Fruit fly (Drosophila melanogaster) whole organism, embryonic: ENCODE measurements around the gene CG4653.

Source experiments
- CG10209 ChIP-seq: fragments of 200-800 bp; sonication (Bioruptor generic); optimal IDR thresholded peaks from 3 replicates; lab custom pipeline; 2017; ENCODE audit warnings: missing biosample characterization, mild to moderate bottlenecking, missing genetic modification characterization, missing genetic modification reagents
- CG10431 ChIP-seq: fragments of 200-800 bp; sonication (Bioruptor generic); optimal IDR thresholded peaks from 3 replicates; lab custom pipeline; 2018; ENCODE audit warnings: missing biosample characterization, mild to moderate bottlenecking, missing genetic modification characterization
- CG15011 ChIP-seq: fragments of 200-800 bp; sonication (Bioruptor generic); optimal IDR thresholded peaks from 3 replicates; lab custom pipeline; 2018; ENCODE audit warnings: missing biosample characterization, mild to moderate bottlenecking, missing genetic modification characterization
- CG15601 ChIP-seq: fragments of 200-800 bp; sonication (Bioruptor generic); optimal IDR thresholded peaks from 3 replicates; lab custom pipeline; 2019; ENCODE audit warnings: missing biosample characterization, mild to moderate bottlenecking, missing genetic modification characterization, moderate library complexity
- CG16815 ChIP-seq: fragments of 200-800 bp; sonication (Bioruptor generic); optimal IDR thresholded peaks from 3 replicates; lab custom pipeline; 2017; ENCODE audit warnings: missing biosample characterization, mild to moderate bottlenecking, missing genetic modification characterization
- CG17829 ChIP-seq: fragments of 200-800 bp; optimal IDR thresholded peaks from 2 replicates; lab custom pipeline; 2019; ENCODE audit warnings: missing biosample characterization, mild to moderate bottlenecking, missing genetic modification characterization, moderate library complexity
- CG31388 ChIP-seq: fragments of 200-800 bp; sonication (Bioruptor generic); optimal IDR thresholded peaks from 2 replicates; lab custom pipeline; 2016; ENCODE audit warnings: missing biosample characterization, missing genetic modification characterization
- CG3407 ChIP-seq: fragments of 200-800 bp; sonication (Bioruptor generic); optimal IDR thresholded peaks from 2 replicates; lab custom pipeline; 2018; ENCODE audit warnings: missing biosample characterization, mild to moderate bottlenecking, missing genetic modification characterization
- CG34422 ChIP-seq: fragments of 200-800 bp; sonication (Bioruptor generic); IDR thresholded peaks from 3 replicates; pipeline ENCODE4 v1.3.6; 2022; ENCODE audit warnings: missing biosample characterization, missing genetic modification characterization
- CG4282 ChIP-seq: fragments of 200-800 bp; sonication (Bioruptor generic); optimal IDR thresholded peaks from 2 replicates; lab custom pipeline; 2016; ENCODE audit warnings: missing biosample characterization, missing genetic modification characterization
- CG5953 ChIP-seq: fragments of 200-800 bp; sonication (Bioruptor generic); IDR thresholded peaks from 2 replicates; pipeline ENCODE4 v1.3.6; 2022; ENCODE audit warnings: missing biosample characterization, missing genetic modification characterization
- CG6654 ChIP-seq: fragments of 200-800 bp; sonication (Bioruptor generic); optimal IDR thresholded peaks from 2 replicates; lab custom pipeline; 2017; ENCODE audit warnings: missing biosample characterization, mild to moderate bottlenecking, missing genetic modification characterization
- CG9932 ChIP-seq: fragments of 200-800 bp; sonication (Bioruptor generic); IDR thresholded peaks from 2 replicates; pipeline ENCODE4 v1.3.6; 2022; ENCODE audit warnings: missing biosample characterization, missing genetic modification characterization
- CTCF ChIP-seq: fragments of 200-800 bp; sonication (Bioruptor generic); optimal IDR thresholded peaks from 2 replicates; lab custom pipeline; 2017; ENCODE audit warnings: missing biosample characterization, mild to moderate bottlenecking, missing genetic modification characterization, moderate library complexity
- Dip2 ChIP-seq: fragments of 200-800 bp; sonication (Bioruptor generic); IDR thresholded peaks from 2 replicates; pipeline ENCODE4 v1.3.6; 2022; ENCODE audit warnings: missing biosample characterization, missing genetic modification characterization
- Dip3 ChIP-seq: fragments of 200-800 bp; sonication (Bioruptor generic); optimal IDR thresholded peaks from 3 replicates; lab custom pipeline; 2016; ENCODE audit warnings: missing biosample characterization, missing genetic modification characterization
- E2f2 ChIP-seq: fragments of 200-800 bp; sonication (Bioruptor generic); IDR thresholded peaks from 2 replicates; pipeline ENCODE4 v1.3.6; 2022; ENCODE audit warnings: missing biosample characterization, missing genetic modification characterization
- Fer3 ChIP-seq: fragments of 200-800 bp; sonication (Bioruptor generic); optimal IDR thresholded peaks from 2 replicates; lab custom pipeline; 2018; ENCODE audit warnings: missing biosample characterization, mild to moderate bottlenecking, missing genetic modification characterization, moderate library complexity
- Gsc ChIP-seq: fragments of 200-800 bp; sonication (Bioruptor generic); IDR thresholded peaks from 2 replicates; pipeline ENCODE4 v1.3.6; 2022; ENCODE audit warnings: missing biosample characterization, missing genetic modification characterization
- H2.0 ChIP-seq: fragments of 200-800 bp; sonication (Bioruptor generic); IDR thresholded peaks from 2 replicates; pipeline ENCODE4 v1.3.6; 2022; ENCODE audit warnings: missing biosample characterization, missing genetic modification characterization
- HLH3B ChIP-seq: fragments of 200-800 bp; sonication (Bioruptor generic); IDR thresholded peaks from 2 replicates; pipeline ENCODE4 v1.3.6; 2022; ENCODE audit warnings: missing biosample characterization, missing genetic modification characterization
- Hr51 ChIP-seq, 2 experiments: fragments of 200-800 bp; sonication (Bioruptor generic); optimal IDR thresholded peaks; 2 replicates in 1 of 2; 3 replicates in 1 of 2; lab custom pipeline; 2016 to 2018; ENCODE audit warnings: missing biosample characterization in 2 of 2, missing genetic modification characterization in 2 of 2, mild to moderate bottlenecking in 1 of 2, moderate library complexity in 1 of 2
- Kr ChIP-seq: fragments of 200-800 bp; sonication (Bioruptor generic); optimal IDR thresholded peaks from 2 replicates; lab custom pipeline; 2017; ENCODE audit warnings: missing biosample characterization, mild to moderate bottlenecking, missing genetic modification characterization
- MESR4 ChIP-seq: fragments of 200-800 bp; sonication (Bioruptor generic); optimal IDR thresholded peaks from 2 replicates; lab custom pipeline; 2018; ENCODE audit warnings: missing biosample characterization, mild to moderate bottlenecking, missing genetic modification characterization, moderate library complexity
- Meics ChIP-seq: fragments of 200-800 bp; sonication (Bioruptor generic); optimal IDR thresholded peaks from 2 replicates; lab custom pipeline; 2017; ENCODE audit warnings: missing biosample characterization, mild to moderate bottlenecking, missing genetic modification characterization
- Nf-YC ChIP-seq: fragments of 200-800 bp; optimal IDR thresholded peaks from 3 replicates; lab custom pipeline; 2019; ENCODE audit warnings: missing biosample characterization, mild to moderate bottlenecking, missing genetic modification characterization, moderate library complexity
- Optix ChIP-seq: fragments of 200-800 bp; sonication (Bioruptor generic); IDR thresholded peaks from 3 replicates; pipeline ENCODE4 v1.3.6; 2022; ENCODE audit warnings: missing biosample characterization, missing genetic modification characterization
- Taf1 ChIP-seq: fragments of 200-800 bp; sonication (Bioruptor generic); IDR thresholded peaks from 2 replicates; pipeline ENCODE4 v1.3.6; 2022; ENCODE audit warnings: missing biosample characterization, missing genetic modification characterization
- amos ChIP-seq: fragments of 200-800 bp; sonication (Bioruptor generic); IDR thresholded peaks from 2 replicates; pipeline ENCODE4 v1.3.6; 2022; ENCODE audit warnings: missing biosample characterization, missing genetic modification characterization; ENCODE audit not compliant: partially characterized antibody
- bbx ChIP-seq: fragments of 200-800 bp; sonication (Bioruptor generic); IDR thresholded peaks from 2 replicates; pipeline ENCODE4 v1.3.6; 2022; ENCODE audit warnings: missing biosample characterization, missing genetic modification characterization; ENCODE audit not compliant: partially characterized antibody
- btn ChIP-seq: fragments of 200-800 bp; sonication (Bioruptor generic); optimal IDR thresholded peaks from 2 replicates; lab custom pipeline; 2016; ENCODE audit warnings: missing biosample characterization, missing genetic modification characterization
- cad ChIP-seq: fragments of >200 bp; optimal IDR thresholded peaks from 2 replicates; lab custom pipeline; 2017; ENCODE audit warnings: missing biosample characterization, missing genetic modification characterization
- crc ChIP-seq: fragments of 200-800 bp; sonication (Bioruptor generic); optimal IDR thresholded peaks from 2 replicates; lab custom pipeline; 2016; ENCODE audit warnings: missing biosample characterization, missing genetic modification characterization
- gce ChIP-seq: fragments of 200-800 bp; sonication (Bioruptor generic); IDR thresholded peaks from 3 replicates; pipeline ENCODE4 v1.3.6; 2022; ENCODE audit warnings: missing biosample characterization, missing genetic modification characterization
- gcm ChIP-seq: fragments of 200-800 bp; sonication (Bioruptor generic); optimal IDR thresholded peaks from 2 replicates; lab custom pipeline; 2019; ENCODE audit warnings: missing biosample characterization, mild to moderate bottlenecking, missing genetic modification characterization, moderate library complexity
- gfzf ChIP-seq: fragments of 200-800 bp; sonication (Bioruptor generic); optimal IDR thresholded peaks from 2 replicates; lab custom pipeline; 2016; ENCODE audit warnings: missing biosample characterization, mild to moderate bottlenecking, missing genetic modification characterization, moderate library complexity
- inv ChIP-seq: fragments of 200-800 bp; sonication (Bioruptor generic); IDR thresholded peaks from 2 replicates; pipeline ENCODE4 v1.3.6; 2022; ENCODE audit warnings: missing biosample characterization, missing genetic modification characterization; ENCODE audit not compliant: partially characterized antibody
- jumu ChIP-seq: fragments of 200-800 bp; sonication (Bioruptor generic); optimal IDR thresholded peaks from 3 replicates; lab custom pipeline; 2016; ENCODE audit warnings: missing biosample characterization, missing genetic modification characterization
- p53 ChIP-seq: fragments of 200-800 bp; sonication (Bioruptor generic); optimal IDR thresholded peaks from 2 replicates; lab custom pipeline; 2016; ENCODE audit warnings: missing biosample characterization, missing genetic modification characterization
- peb ChIP-seq: fragments of 200-800 bp; sonication (Bioruptor generic); IDR thresholded peaks from 2 replicates; pipeline ENCODE4 v1.3.6; 2022; ENCODE audit warnings: missing biosample characterization, missing genetic modification characterization
- pum ChIP-seq: fragments of 200-800 bp; sonication (Bioruptor generic); optimal IDR thresholded peaks from 2 replicates; lab custom pipeline; 2016; ENCODE audit warnings: missing biosample characterization, missing genetic modification characterization
- sc ChIP-seq, 3 experiments: fragments of >200 bp in 2 of 3; fragments of 200-800 bp in 1 of 3; sonication (Bioruptor generic) in 1 of 3; optimal IDR thresholded peaks; 2 replicates in 2 of 3; 3 replicates in 1 of 3; lab custom pipeline; 2017; ENCODE audit warnings: mild to moderate bottlenecking in 1 of 3, missing biosample characterization in 1 of 3, missing genetic modification characterization in 1 of 3, missing genetic modification reagents in 1 of 3
- sens ChIP-seq: fragments of 200-800 bp; sonication (Bioruptor generic); peaks from one replicate; lab custom pipeline; 2016; ENCODE audit warnings: missing biosample characterization, missing genetic modification characterization
- sim ChIP-seq: fragments of 200-800 bp; sonication (Bioruptor generic); IDR thresholded peaks from 2 replicates; pipeline ENCODE4 v1.3.6; 2022; ENCODE audit warnings: missing biosample characterization, missing genetic modification characterization
- sna ChIP-seq: fragments of 200-800 bp; sonication (Bioruptor generic); IDR thresholded peaks from 2 replicates; pipeline ENCODE4 v1.3.6; 2022; ENCODE audit warnings: missing biosample characterization, missing genetic modification characterization; ENCODE audit not compliant: partially characterized antibody
- sob ChIP-seq: fragments of 200-800 bp; sonication (Bioruptor generic); IDR thresholded peaks from 2 replicates; pipeline ENCODE4 v1.3.6; 2022; ENCODE audit warnings: missing biosample characterization, missing genetic modification characterization
- tin ChIP-seq: fragments of 200-800 bp; sonication (Bioruptor generic); optimal IDR thresholded peaks from 3 replicates; lab custom pipeline; 2016; ENCODE audit warnings: missing biosample characterization, missing genetic modification characterization
- tio ChIP-seq: fragments of 200-800 bp; sonication (Bioruptor generic); optimal IDR thresholded peaks from 2 replicates; lab custom pipeline; 2017; ENCODE audit warnings: missing biosample characterization, missing genetic modification characterization, inconsistent platforms
- unc-4 ChIP-seq: fragments of 200-800 bp; sonication (Bioruptor generic); IDR thresholded peaks from 2 replicates; pipeline ENCODE4 v1.3.6; 2022; ENCODE audit warnings: missing biosample characterization, missing genetic modification characterization; ENCODE audit not compliant: partially characterized antibody
- wor ChIP-seq: fragments of 200-800 bp; sonication (Bioruptor generic); IDR thresholded peaks from 2 replicates; pipeline ENCODE4 v1.3.6; 2022; ENCODE audit warnings: missing biosample characterization, missing genetic modification characterization

The CG4653 gene

dm6 chrX:16654931-16655409, 48.9 kb upstream of the CG4653 start, which contains the start of the genes Nemp and r (continued):
- TF ChIP-seq cad (GFP tag; lab: Kevin White, UChicago) (no peak), unc-4 (GFP tag; lab: Robert Waterston, UW) (peak; percentile 71), CG34422 (GFP tag; lab: Robert Waterston, UW) (no peak), CG31388 (GFP tag; lab: Kevin White, UChicago) (no peak), sens (GFP tag; lab: Kevin White, UChicago) (peak; percentile 54), sna (GFP tag; lab: Robert Waterston, UW) (peak; percentile 58; the same call in 1 of the 2 replicates), CG9932 (GFP tag; lab: Robert Waterston, UW) (no peak), Meics (no peak), Dip2 (no peak), peb (no peak), Taf1 (GFP tag; lab: Robert Waterston, UW) (no peak), CG15601 (tag; lab: Kevin White, UChicago) (peak; percentile 77), Hr51 (GFP tag; optimal IDR thresholded peaks at IDR 0.05; lab: Kevin White, UChicago) (peak in 1 of 2 experiments; percentile 37), bbx (GFP tag; lab: Robert Waterston, UW) (peak; percentile 62), E2f2 (GFP tag; lab: Robert Waterston, UW) (peak; percentile 79), CG15011 (GFP tag; lab: Kevin White, UChicago) (no peak), p53 (peak; percentile 72), CTCF (GFP tag; lab: Kevin White, UChicago) (peak; percentile 65)

- TF ChIP-seq HLH3B (GFP tag; lab: Robert Waterston, UW): no peak; the same call in 1 of the 2 replicates
- TF ChIP-seq Meics: peak; percentile 6
- no peak for TF ChIP-seq Gsc (GFP tag; lab: Robert Waterston, UW)
- TF ChIP-seq Dip3 (GFP tag; lab: Kevin White, UChicago): no peak
- TF ChIP-seq CG5953 (GFP tag; lab: Robert Waterston, UW): no peak
- TF ChIP-seq Nf-YC (tag; lab: Kevin White, UChicago): peak; percentile 73
- no peak for TF ChIP-seq gfzf (GFP tag; lab: Kevin White, UChicago)
- no peak for TF ChIP-seq gcm (GFP tag; lab: Kevin White, UChicago)
- TF ChIP-seq pum (GFP tag; lab: Kevin White, UChicago): no peak
- TF ChIP-seq CG4282 (GFP tag; lab: Kevin White, UChicago): no peak
- TF ChIP-seq H2.0 (GFP tag; lab: Robert Waterston, UW): no peak
- no peak for TF ChIP-seq CG10209 (GFP tag; lab: Kevin White, UChicago)
- TF ChIP-seq CG16815 (GFP tag; lab: Kevin White, UChicago): no peak
- TF ChIP-seq gce (GFP tag; lab: Robert Waterston, UW): no peak
- no peak for TF ChIP-seq inv (GFP tag; lab: Robert Waterston, UW)
- TF ChIP-seq Optix (GFP tag; lab: Robert Waterston, UW): no peak
- TF ChIP-seq tio (GFP tag; lab: Kevin White, UChicago): no peak
- TF ChIP-seq CG17829: peak; percentile 53
- peak; percentile 22; the same call in 1 of the 2 replicates for TF ChIP-seq amos
- TF ChIP-seq CG10431: no peak
- no peak for TF ChIP-seq wor (GFP tag; lab: Robert Waterston, UW)
- TF ChIP-seq crc (GFP tag; lab: Kevin White, UChicago): no peak
- TF ChIP-seq CG3407 (GFP tag; lab: Kevin White, UChicago): no peak
- no peak for TF ChIP-seq jumu (GFP tag; lab: Kevin White, UChicago)
- TF ChIP-seq CG6654: no peak
- no peak for TF ChIP-seq sim
- TF ChIP-seq Kr (GFP tag; lab: Kevin White, UChicago): no peak
- no peak for TF ChIP-seq sob
- no peak for TF ChIP-seq MESR4
- TF ChIP-seq tin (GFP tag; lab: Kevin White, UChicago): no peak
- TF ChIP-seq Fer3 (tag; lab: Kevin White, UChicago): no peak
- TF ChIP-seq btn (GFP tag; lab: Kevin White, UChicago): no peak
- no peak for TF ChIP-seq sc (optimal IDR thresholded peaks at IDR 0.05; lab: Kevin White, UChicago)
- TF ChIP-seq sc (GFP tag; optimal IDR thresholded peaks at IDR 0.05; lab: Kevin White, UChicago): no peak
Observed at dm6 chrX:16655724-16656235, 48.1 kb upstream of the CG4653 start.
